Worm (Caenorhabditis elegans) whole organism, young adult: ENCODE data around the gene F58F9.4.

Source experiments
- B0035.1 ChIP-seq: sonication (generic microtip); optimal IDR thresholded peaks from 2 replicates; lab custom pipeline; 2016; ENCODE audit warnings: missing genetic modification characterization, mild to moderate bottlenecking, missing compliant biosample characterization, missing genotype, missing genetic modification reagents
- aptf-3 ChIP-seq: fragments of 200-800 bp; sonication (Bioruptor generic); IDR thresholded peaks from 2 replicates; pipeline ENCODE4 v1.3.6; 2022; ENCODE audit warnings: missing genetic modification characterization, missing compliant biosample characterization
- atf-7 ChIP-seq: sonication (generic microtip); optimal IDR thresholded peaks from 2 replicates; lab custom pipeline; 2017; ENCODE audit warnings: mild to moderate bottlenecking, missing genetic modification characterization, missing compliant biosample characterization
- ccch-3 ChIP-seq: fragments of 200-800 bp; sonication (Bioruptor generic); optimal IDR thresholded peaks from 2 replicates; lab custom pipeline; 2018; ENCODE audit warnings: mild to moderate bottlenecking, missing genetic modification characterization, missing compliant biosample characterization
- ceh-91 ChIP-seq: fragments of 200-800 bp; sonication (Bioruptor generic); IDR thresholded peaks from 2 replicates; pipeline ENCODE4 v1.3.6; 2022; ENCODE audit warnings: missing genetic modification reagents, missing genetic modification characterization, missing compliant biosample characterization
- ets-4 ChIP-seq: fragments of 200-800 bp; sonication (Bioruptor generic); optimal IDR thresholded peaks from 2 replicates; lab custom pipeline; 2018; ENCODE audit warnings: mild to moderate bottlenecking, missing genetic modification characterization, missing compliant biosample characterization
- him-1 ChIP-seq: sonication (generic microtip); optimal IDR thresholded peaks from 2 replicates; lab custom pipeline; 2016; ENCODE audit warnings: missing genotype, missing genetic modification reagents, missing genetic modification characterization, missing compliant biosample characterization
- lir-1 ChIP-seq: fragments of 200-800 bp; sonication (Bioruptor generic); conservative IDR thresholded peaks from 2 replicates; pipeline ENCODE4 v1.3.6; 2022; ENCODE audit warnings: missing genetic modification reagents, missing genetic modification characterization, missing compliant biosample characterization
- madf-8 ChIP-seq: fragments of 200-800 bp; sonication (Bioruptor generic); conservative IDR thresholded peaks from 2 replicates; pipeline ENCODE4 v1.3.6; 2022; ENCODE audit warnings: missing genetic modification reagents, missing genetic modification characterization, missing compliant biosample characterization
- sea-2 ChIP-seq: fragments of 200-800 bp; sonication (Bioruptor generic); IDR thresholded peaks from 2 replicates; pipeline ENCODE4 v1.3.6; 2022; ENCODE audit warnings: missing genetic modification characterization, missing compliant biosample characterization
- somi-1 ChIP-seq: fragments of 200-800 bp; sonication (Bioruptor generic); optimal IDR thresholded peaks from 2 replicates; lab custom pipeline; 2018; ENCODE audit warnings: mild to moderate bottlenecking, missing genetic modification characterization, missing compliant biosample characterization
- unc-130 ChIP-seq: sonication (generic microtip); optimal IDR thresholded peaks from 2 replicates; lab custom pipeline; 2016; ENCODE audit warnings: missing genetic modification reagents, missing genetic modification characterization, missing compliant biosample characterization

- TF ChIP-seq lir-1 (no peak), B0035.1 (no peak), unc-130 (GFP tag; lab: Kevin White, UChicago) (no peak), madf-8 (GFP tag; lab: Robert Waterston, UW) (no peak), him-1 (tag; lab: Kevin White, UChicago) (no peak), aptf-3 (no peak), ceh-91 (GFP tag; lab: Robert Waterston, UW) (no peak), ccch-3 (no peak), sea-2 (no peak), ets-4 (no peak), somi-1 (GFP tag; lab: Kevin White, UChicago) (no peak), atf-7 (tag; lab: Kevin White, UChicago) (no peak)
Observed at ce11 chrIV:6221878-6222277, 8.9 kb upstream of the F58F9.4 start, which contains the start of gene C49A9.3.
